Fruit fly (Drosophila melanogaster) whole organism, embryonic: ENCODE measurements around the gene cold.

Source experiments
- Atf6 ChIP-seq: fragments of 200-800 bp; sonication (Bioruptor generic); IDR thresholded peaks from 2 replicates; pipeline ENCODE4 v1.3.6; 2022; ENCODE audit warnings: missing biosample characterization, missing genetic modification characterization
- B-H1 ChIP-seq: fragments of 200-800 bp; sonication (Bioruptor generic); IDR thresholded peaks from 3 replicates; pipeline ENCODE4 v1.3.6; 2022; ENCODE audit warnings: missing biosample characterization, missing genetic modification characterization
- CG10321 ChIP-seq: fragments of 200-800 bp; sonication (Bioruptor generic); IDR thresholded peaks from 2 replicates; pipeline ENCODE4 v1.3.6; 2022; ENCODE audit warnings: missing biosample characterization, missing genetic modification characterization
- CG10654 ChIP-seq: fragments of 200-800 bp; sonication (Bioruptor generic); optimal IDR thresholded peaks from 2 replicates; lab custom pipeline; 2016; ENCODE audit warnings: missing biosample characterization, missing genetic modification characterization
- CG11093 ChIP-seq: fragments of 200-800 bp; sonication (Bioruptor generic); IDR thresholded peaks from 3 replicates; pipeline ENCODE4 v1.3.6; 2022; ENCODE audit warnings: missing biosample characterization, missing genetic modification characterization
- CG15514 ChIP-seq: fragments of 200-800 bp; sonication (Bioruptor generic); optimal IDR thresholded peaks from 3 replicates; lab custom pipeline; 2017; ENCODE audit warnings: missing biosample characterization, missing genetic modification characterization, mild to moderate bottlenecking, moderate library complexity, missing genetic modification reagents
- CG15601 ChIP-seq: fragments of 200-800 bp; sonication (Bioruptor generic); optimal IDR thresholded peaks from 3 replicates; lab custom pipeline; 2019; ENCODE audit warnings: missing biosample characterization, mild to moderate bottlenecking, missing genetic modification characterization, moderate library complexity
- CG17912 ChIP-seq: fragments of 200-800 bp; sonication (Bioruptor generic); optimal IDR thresholded peaks from 2 replicates; lab custom pipeline; 2018; ENCODE audit warnings: missing biosample characterization, mild to moderate bottlenecking, missing genetic modification characterization
- CG2116 ChIP-seq: fragments of 200-800 bp; sonication (Bioruptor generic); optimal IDR thresholded peaks from 3 replicates; lab custom pipeline; 2018; ENCODE audit warnings: missing biosample characterization, mild to moderate bottlenecking, missing genetic modification characterization
- CG2120 ChIP-seq: fragments of 200-800 bp; sonication (Bioruptor generic); optimal IDR thresholded peaks from 3 replicates; lab custom pipeline; 2016; ENCODE audit warnings: missing biosample characterization, missing genetic modification characterization
- CG31224 ChIP-seq: fragments of 200-800 bp; sonication (Bioruptor generic); IDR thresholded peaks from 2 replicates; pipeline ENCODE4 v1.3.6; 2022; ENCODE audit warnings: missing biosample characterization, missing genetic modification characterization
- CG32772 ChIP-seq: fragments of 200-800 bp; sonication (Bioruptor generic); IDR thresholded peaks from 2 replicates; pipeline ENCODE4 v1.3.6; 2022; ENCODE audit warnings: missing biosample characterization, missing genetic modification characterization
- CG4328 ChIP-seq: fragments of 200-800 bp; sonication (Bioruptor generic); optimal IDR thresholded peaks from 3 replicates; lab custom pipeline; 2017; ENCODE audit warnings: missing biosample characterization, missing genetic modification reagents, missing genetic modification characterization
- CG43689 ChIP-seq: fragments of 200-800 bp; sonication (Bioruptor generic); IDR thresholded peaks from 2 replicates; pipeline ENCODE4 v1.3.6; 2022; ENCODE audit warnings: missing biosample characterization, missing genetic modification characterization
- CG5953 ChIP-seq: fragments of 200-800 bp; sonication (Bioruptor generic); IDR thresholded peaks from 2 replicates; pipeline ENCODE4 v1.3.6; 2022; ENCODE audit warnings: missing biosample characterization, missing genetic modification characterization
- CG6272 ChIP-seq: fragments of 200-800 bp; sonication (Bioruptor generic); IDR thresholded peaks from 2 replicates; pipeline ENCODE4 v1.3.6; 2022; ENCODE audit warnings: missing biosample characterization, missing genetic modification characterization
- CG7928 ChIP-seq: fragments of 200-800 bp; sonication (Bioruptor generic); optimal IDR thresholded peaks from 2 replicates; lab custom pipeline; 2017; ENCODE audit warnings: missing biosample characterization, mild to moderate bottlenecking, missing genetic modification characterization
- CG7987 ChIP-seq: fragments of 200-800 bp; sonication (Bioruptor generic); optimal IDR thresholded peaks from 2 replicates; lab custom pipeline; 2018; ENCODE audit warnings: missing biosample characterization, mild to moderate bottlenecking, missing genetic modification characterization, moderate library complexity
- CG8281 ChIP-seq: fragments of 200-800 bp; sonication (Bioruptor generic); optimal IDR thresholded peaks from 2 replicates; lab custom pipeline; 2018; ENCODE audit warnings: missing biosample characterization, mild to moderate bottlenecking, missing genetic modification characterization, moderate library complexity
- CG8765 ChIP-seq: fragments of 200-800 bp; sonication (Bioruptor generic); IDR thresholded peaks from 2 replicates; pipeline ENCODE4 v1.3.6; 2022; ENCODE audit warnings: missing biosample characterization, missing genetic modification characterization
- CG8924 ChIP-seq: fragments of 200-800 bp; optimal IDR thresholded peaks from 3 replicates; lab custom pipeline; 2019; ENCODE audit warnings: missing biosample characterization, mild to moderate bottlenecking, missing genetic modification characterization, moderate library complexity
- CG9817 ChIP-seq: fragments of 200-800 bp; sonication (Bioruptor generic); optimal IDR thresholded peaks from 2 replicates; lab custom pipeline; 2018; ENCODE audit warnings: missing biosample characterization, mild to moderate bottlenecking, missing genetic modification characterization, moderate library complexity
- Camta ChIP-seq: fragments of 200-800 bp; sonication (Bioruptor generic); optimal IDR thresholded peaks from 2 replicates; lab custom pipeline; 2016; ENCODE audit warnings: missing biosample characterization, missing genetic modification characterization
- CkIIα-i1 ChIP-seq: fragments of 200-800 bp; sonication (Bioruptor generic); IDR thresholded peaks from 2 replicates; pipeline ENCODE4 v1.3.6; 2022; ENCODE audit warnings: missing biosample characterization, missing genetic modification characterization
- CrebB ChIP-seq: fragments of 200-800 bp; sonication (Bioruptor generic); optimal IDR thresholded peaks from 3 replicates; lab custom pipeline; 2018; ENCODE audit warnings: missing biosample characterization, mild to moderate bottlenecking, missing genetic modification characterization
- Dad ChIP-seq: fragments of 200-800 bp; sonication (Bioruptor generic); optimal IDR thresholded peaks from 3 replicates; lab custom pipeline; 2016; ENCODE audit warnings: missing biosample characterization, missing genetic modification characterization
- Dbx ChIP-seq: fragments of 200-800 bp; sonication (Bioruptor generic); IDR thresholded peaks from 3 replicates; pipeline ENCODE4 v1.3.6; 2022; ENCODE audit warnings: missing biosample characterization, missing genetic modification characterization
- Dip2 ChIP-seq: fragments of 200-800 bp; sonication (Bioruptor generic); IDR thresholded peaks from 2 replicates; pipeline ENCODE4 v1.3.6; 2022; ENCODE audit warnings: missing biosample characterization, missing genetic modification characterization
- Dref ChIP-seq: fragments of 200-800 bp; sonication (Bioruptor generic); IDR thresholded peaks from 2 replicates; pipeline ENCODE4 v1.3.6; 2022; ENCODE audit warnings: missing biosample characterization, missing genetic modification characterization
- Elba2 ChIP-seq: fragments of 200-800 bp; sonication (Bioruptor generic); optimal IDR thresholded peaks from 3 replicates; lab custom pipeline; 2016; ENCODE audit warnings: missing biosample characterization, missing genetic modification characterization
- Ets65A ChIP-seq: fragments of 200-800 bp; sonication (Bioruptor generic); peaks from one replicate; lab custom pipeline; 2016; ENCODE audit warnings: missing biosample characterization, missing genetic modification characterization
- Ets97D ChIP-seq: fragments of 200-800 bp; sonication (Bioruptor generic); optimal IDR thresholded peaks from 3 replicates; lab custom pipeline; 2016; ENCODE audit warnings: missing biosample characterization, missing genetic modification characterization
- H15 ChIP-seq: fragments of 200-800 bp; sonication (Bioruptor generic); IDR thresholded peaks from 3 replicates; pipeline ENCODE4 v1.3.6; 2022; ENCODE audit warnings: missing biosample characterization, missing genetic modification characterization
- HmgZ ChIP-seq: fragments of 200-800 bp; sonication (Bioruptor generic); optimal IDR thresholded peaks from 2 replicates; lab custom pipeline; 2018; ENCODE audit warnings: missing biosample characterization, mild to moderate bottlenecking, missing genetic modification characterization
- cg ChIP-seq: fragments of 200-800 bp; sonication (Bioruptor generic); optimal IDR thresholded peaks from 3 replicates; lab custom pipeline; 2019; ENCODE audit warnings: missing biosample characterization, mild to moderate bottlenecking, missing genetic modification characterization, moderate library complexity
- ci ChIP-seq: fragments of 200-800 bp; sonication (Bioruptor generic); IDR thresholded peaks from 3 replicates; pipeline ENCODE4 v1.3.6; 2022; ENCODE audit warnings: missing biosample characterization, missing genetic modification characterization
- crp ChIP-seq, 2 experiments: fragments of 200-800 bp; sonication (Bioruptor generic); optimal IDR thresholded peaks; 2 replicates in 1 of 2; 3 replicates in 1 of 2; lab custom pipeline; 2017; ENCODE audit warnings: missing biosample characterization in 2 of 2, missing genetic modification characterization in 2 of 2, mild to moderate bottlenecking in 1 of 2, moderate library complexity in 1 of 2
- ems ChIP-seq: fragments of 200-800 bp; sonication (Bioruptor generic); optimal IDR thresholded peaks from 3 replicates; lab custom pipeline; 2016; ENCODE audit warnings: missing biosample characterization, missing genetic modification characterization
- fd96Cb ChIP-seq: fragments of 200-800 bp; sonication (Bioruptor generic); optimal IDR thresholded peaks from 2 replicates; lab custom pipeline; 2018; ENCODE audit warnings: missing biosample characterization, mild to moderate bottlenecking, missing genetic modification characterization, moderate library complexity
- fru ChIP-seq: fragments of >200 bp; optimal IDR thresholded peaks from 2 replicates; lab custom pipeline; 2017
- grau ChIP-seq: fragments of 200-800 bp; optimal IDR thresholded peaks from 3 replicates; lab custom pipeline; 2019; ENCODE audit warnings: missing biosample characterization, mild to moderate bottlenecking, missing genetic modification characterization, moderate library complexity
- h ChIP-seq: fragments of >200 bp; optimal IDR thresholded peaks from 2 replicates; lab custom pipeline; 2017
- hth ChIP-seq: fragments of >200 bp; optimal IDR thresholded peaks from 2 replicates; lab custom pipeline; 2017; ENCODE audit warnings: inconsistent platforms
- lov ChIP-seq, 2 experiments: fragments of 200-800 bp in 1 of 2; fragments of >200 bp in 1 of 2; sonication (Bioruptor generic) in 1 of 2; IDR thresholded peaks in 1 of 2; optimal IDR thresholded peaks in 1 of 2; 2 replicates in 1 of 2; 3 replicates in 1 of 2; pipeline versions ENCODE4 v1.3.6 to Lab custom; 2017 to 2022; ENCODE audit warnings: missing biosample characterization in 1 of 2, missing genetic modification characterization in 1 of 2
- nerfin-2 ChIP-seq: fragments of 200-800 bp; sonication (Bioruptor generic); IDR thresholded peaks from 2 replicates; pipeline ENCODE4 v1.3.6; 2022; ENCODE audit warnings: missing biosample characterization, missing genetic modification characterization; ENCODE audit not compliant: partially characterized antibody
- nom ChIP-seq: fragments of 200-800 bp; sonication (Bioruptor generic); optimal IDR thresholded peaks from 2 replicates; lab custom pipeline; 2017; ENCODE audit warnings: missing biosample characterization, missing genetic modification characterization, mild to moderate bottlenecking, moderate library complexity, missing genetic modification reagents
- pros ChIP-seq: fragments of 200-800 bp; sonication (Bioruptor generic); optimal IDR thresholded peaks from 3 replicates; lab custom pipeline; 2019; ENCODE audit warnings: missing biosample characterization, mild to moderate bottlenecking, missing genetic modification characterization, moderate library complexity
- pzg ChIP-seq: fragments of 200-800 bp; sonication (Bioruptor generic); optimal IDR thresholded peaks from 3 replicates; lab custom pipeline; 2018; ENCODE audit warnings: missing biosample characterization, mild to moderate bottlenecking, missing genetic modification characterization, moderate library complexity
- ro ChIP-seq: fragments of 200-800 bp; sonication (Bioruptor generic); IDR thresholded peaks from 2 replicates; pipeline ENCODE4 v1.3.6; 2022; ENCODE audit warnings: missing biosample characterization, missing genetic modification characterization
- row ChIP-seq: fragments of 200-800 bp; sonication (Bioruptor generic); IDR thresholded peaks from 3 replicates; pipeline ENCODE4 v1.3.6; 2022; ENCODE audit warnings: missing biosample characterization, missing genetic modification characterization
- schlank ChIP-seq: fragments of 200-800 bp; sonication (Bioruptor generic); optimal IDR thresholded peaks from 2 replicates; lab custom pipeline; 2018; ENCODE audit warnings: missing biosample characterization, mild to moderate bottlenecking, missing genetic modification characterization
- scrt ChIP-seq: fragments of 200-800 bp; sonication (Bioruptor generic); optimal IDR thresholded peaks from 2 replicates; lab custom pipeline; 2018; ENCODE audit warnings: missing biosample characterization, mild to moderate bottlenecking, missing genetic modification characterization, moderate library complexity
- tll ChIP-seq, 2 experiments: fragments of 200-800 bp in 1 of 2; fragments of >200 bp in 1 of 2; sonication (Bioruptor generic) in 1 of 2; optimal IDR thresholded peaks; 2 replicates each; lab custom pipeline; 2017 to 2019; ENCODE audit warnings: missing biosample characterization in 2 of 2, missing genetic modification characterization in 2 of 2, mild to moderate bottlenecking in 1 of 2, moderate library complexity in 1 of 2

Gene cold

DNA sequence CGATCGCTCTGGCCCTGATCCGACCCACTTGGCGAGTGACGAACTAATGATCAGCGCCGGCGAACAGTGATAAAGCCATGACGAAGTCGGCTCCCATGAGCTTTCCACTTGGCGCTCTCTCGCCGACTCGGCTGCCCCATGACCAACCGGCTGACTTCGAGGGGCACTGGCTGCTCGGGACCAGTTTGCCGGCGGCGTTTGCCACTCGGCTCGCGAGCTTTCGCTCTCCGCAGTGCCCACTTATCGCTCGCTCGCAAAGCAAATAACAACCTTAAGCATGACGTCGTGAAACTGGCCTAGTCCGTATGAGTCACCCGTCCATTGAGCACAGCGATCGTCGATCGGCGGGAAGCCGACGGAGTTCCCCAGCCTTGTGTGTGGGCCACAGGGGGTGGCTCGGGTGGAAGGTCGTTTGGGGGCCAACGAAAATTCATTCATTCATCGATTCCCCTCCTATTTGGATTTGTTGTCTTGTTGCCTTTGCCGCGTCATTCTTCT lies 21.6 kb upstream of the cold start, which contains the start of gene Ets21C (continued):
- TF ChIP-seq CG2120 (GFP tag; lab: Kevin White, UChicago) = no peak
- TF ChIP-seq hth = no peak
- no peak for TF ChIP-seq crp (GFP tag; optimal IDR thresholded peaks at IDR 0.05; lab: Kevin White, UChicago)
- TF ChIP-seq Dref (GFP tag; lab: Robert Waterston, UW) = no peak
- no peak for TF ChIP-seq CG6272 (GFP tag; lab: Robert Waterston, UW)
- no peak for TF ChIP-seq CkIIα-i1 (GFP tag; lab: Robert Waterston, UW)
- TF ChIP-seq CG8924 = no peak
- TF ChIP-seq CG7928 = no peak
- no peak for TF ChIP-seq CG9817
- TF ChIP-seq CG10321 (GFP tag; lab: Robert Waterston, UW) = no peak
- TF ChIP-seq Dip2 (GFP tag; lab: Robert Waterston, UW) = no peak
- peak; percentile 5 for TF ChIP-seq grau (tag; lab: Kevin White, UChicago)
- no peak for TF ChIP-seq CG4328
- TF ChIP-seq CG11093 = no peak
- TF ChIP-seq nom (GFP tag; lab: Kevin White, UChicago) = peak; percentile 84
- TF ChIP-seq fru (lab: Kevin White, UChicago) = no peak
- no peak for TF ChIP-seq Elba2 (GFP tag; lab: Kevin White, UChicago)
- TF ChIP-seq H15 (GFP tag; lab: Robert Waterston, UW) = no peak
- TF ChIP-seq fd96Cb = no peak
- TF ChIP-seq Dbx (GFP tag; lab: Robert Waterston, UW) = peak; percentile 38; the same call in 1 of the 3 replicates
- TF ChIP-seq pzg (GFP tag; lab: Kevin White, UChicago) = no peak
- TF ChIP-seq CG17912 (GFP tag; lab: Kevin White, UChicago) = no peak
- no peak for TF ChIP-seq CG10654
- TF ChIP-seq CG8281 (tag; lab: Kevin White, UChicago) = no peak
- TF ChIP-seq CrebB (tag; lab: Kevin White, UChicago) = peak; percentile 18
- TF ChIP-seq lov (optimal IDR thresholded peaks at IDR 0.05; lab: Kevin White, UChicago) = no peak
- TF ChIP-seq lov (GFP tag; IDR thresholded peaks at IDR 0.05; lab: Robert Waterston, UW) = no peak
- no peak for TF ChIP-seq CG8765 (GFP tag; lab: Robert Waterston, UW)
- no peak for TF ChIP-seq Camta (GFP tag; lab: Kevin White, UChicago)

DNA sequence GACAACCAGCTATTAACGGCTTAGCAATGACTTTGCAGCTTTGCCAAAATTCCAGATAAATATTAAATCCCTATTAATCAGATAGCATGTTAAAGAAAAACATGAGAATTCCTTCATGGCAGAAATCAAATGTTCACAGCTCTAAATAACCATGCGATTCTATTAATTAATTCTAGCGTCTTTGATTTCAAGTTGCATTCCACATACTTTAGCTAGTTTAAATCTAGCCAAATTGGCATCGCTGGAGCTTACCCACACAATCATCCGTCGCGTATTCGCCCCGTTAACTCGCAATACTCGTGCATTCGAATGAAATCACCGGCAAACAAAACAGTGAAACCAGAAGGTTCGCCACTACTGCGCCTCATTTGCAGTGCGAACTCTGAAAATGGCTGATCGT lies 14.8 kb upstream of the cold start, which contains the start of gene Tspo:
Gene Tspo, plus strand, starts transcription at position 302 of the 400 bp plus-strand sequence.
- no peak for TF ChIP-seq CG43689 (GFP tag; lab: Robert Waterston, UW)
- no peak for TF ChIP-seq CG7987 (GFP tag; lab: Kevin White, UChicago)
- TF ChIP-seq CG31224 (GFP tag; lab: Robert Waterston, UW) = no peak
- peak; percentile 44 for TF ChIP-seq HmgZ (tag; lab: Kevin White, UChicago)
- no peak for TF ChIP-seq h (lab: Kevin White, UChicago)
- TF ChIP-seq pros (GFP tag; lab: Kevin White, UChicago) = no peak
- no peak for TF ChIP-seq B-H1 (GFP tag; lab: Robert Waterston, UW)
- peak; percentile 83 for TF ChIP-seq row (GFP tag; lab: Robert Waterston, UW)
- no peak for TF ChIP-seq tll (GFP tag; optimal IDR thresholded peaks at IDR 0.05; lab: Kevin White, UChicago)
- TF ChIP-seq cg (GFP tag; lab: Kevin White, UChicago) = peak; percentile 88
- no peak for TF ChIP-seq CG15601 (tag; lab: Kevin White, UChicago)
- TF ChIP-seq nerfin-2 (GFP tag; lab: Robert Waterston, UW) = no peak
- no peak for TF ChIP-seq ems
- no peak for TF ChIP-seq Ets97D (GFP tag; lab: Kevin White, UChicago)
- no peak for TF ChIP-seq CG32772 (GFP tag; lab: Robert Waterston, UW)
- TF ChIP-seq Atf6 = no peak
- TF ChIP-seq scrt = no peak
- peak; percentile 9 for TF ChIP-seq CG15514 (GFP tag; lab: Kevin White, UChicago)
- TF ChIP-seq Ets65A = no peak
- TF ChIP-seq schlank (tag; lab: Kevin White, UChicago) = no peak
- TF ChIP-seq ci = peak; percentile 19; the same call in 1 of the 3 replicates
- no peak for TF ChIP-seq ro (GFP tag; lab: Robert Waterston, UW)
- TF ChIP-seq Dad (GFP tag; lab: Kevin White, UChicago) = no peak
- peak; percentile 11 for TF ChIP-seq CG2116 (GFP tag; lab: Kevin White, UChicago)
- no peak for TF ChIP-seq CG5953 (GFP tag; lab: Robert Waterston, UW)
